Fruit fly (Drosophila melanogaster) whole organism, embryonic: ENCODE measurements around the gene CG7565.

Experiments
- ATbp ChIP-seq: fragments of 200-800 bp; sonication (Bioruptor generic); optimal IDR thresholded peaks from 2 replicates; lab custom pipeline; 2017; ENCODE audit warnings: missing biosample characterization, mild to moderate bottlenecking, missing genetic modification characterization, missing genetic modification reagents
- Ada2b ChIP-seq: fragments of 200-800 bp; sonication (Bioruptor generic); IDR thresholded peaks from 2 replicates; pipeline ENCODE4 v1.3.6; 2022; ENCODE audit warnings: missing biosample characterization, missing genetic modification characterization
- Atf3 ChIP-seq: fragments of 200-800 bp; sonication (Bioruptor generic); optimal IDR thresholded peaks from 3 replicates; lab custom pipeline; 2016; ENCODE audit warnings: missing biosample characterization, missing genetic modification characterization
- BtbVII ChIP-seq: fragments of 200-800 bp; sonication (Bioruptor generic); optimal IDR thresholded peaks from 3 replicates; lab custom pipeline; 2017; ENCODE audit warnings: missing biosample characterization, mild to moderate bottlenecking, missing genetic modification characterization
- CG10565 ChIP-seq: fragments of 200-800 bp; sonication (Bioruptor generic); optimal IDR thresholded peaks from 3 replicates; lab custom pipeline; 2016; ENCODE audit warnings: missing biosample characterization, mild to moderate bottlenecking, missing genetic modification characterization
- CG13287 ChIP-seq: fragments of 200-800 bp; sonication (Bioruptor generic); IDR thresholded peaks from 2 replicates; pipeline ENCODE4 v1.3.6; 2022; ENCODE audit warnings: missing biosample characterization, missing genetic modification characterization; ENCODE audit not compliant: partially characterized antibody
- CG15011 ChIP-seq: fragments of 200-800 bp; sonication (Bioruptor generic); optimal IDR thresholded peaks from 3 replicates; lab custom pipeline; 2018; ENCODE audit warnings: missing biosample characterization, mild to moderate bottlenecking, missing genetic modification characterization
- CG15601 ChIP-seq: fragments of 200-800 bp; sonication (Bioruptor generic); optimal IDR thresholded peaks from 3 replicates; lab custom pipeline; 2019; ENCODE audit warnings: missing biosample characterization, mild to moderate bottlenecking, missing genetic modification characterization, moderate library complexity
- CG2678 ChIP-seq: fragments of 200-800 bp; sonication (Bioruptor generic); optimal IDR thresholded peaks from 3 replicates; lab custom pipeline; 2019; ENCODE audit warnings: missing biosample characterization, mild to moderate bottlenecking, missing genetic modification characterization, moderate library complexity
- CG34224 ChIP-seq: fragments of 200-800 bp; sonication (Bioruptor generic); IDR thresholded peaks from 3 replicates; pipeline ENCODE4 v1.3.6; 2022; ENCODE audit warnings: missing biosample characterization, missing genetic modification characterization; ENCODE audit not compliant: partially characterized antibody
- CG4820 ChIP-seq: fragments of 200-800 bp; sonication (Bioruptor generic); optimal IDR thresholded peaks from 3 replicates; lab custom pipeline; 2016; ENCODE audit warnings: missing biosample characterization, missing genetic modification characterization
- CG4854 ChIP-seq: fragments of 200-800 bp; sonication (Bioruptor generic); optimal IDR thresholded peaks from 2 replicates; lab custom pipeline; 2016; ENCODE audit warnings: missing biosample characterization, missing genetic modification characterization, inconsistent platforms
- CG7786 ChIP-seq: fragments of 200-800 bp; sonication (Bioruptor generic); optimal IDR thresholded peaks from 2 replicates; lab custom pipeline; 2016; ENCODE audit warnings: missing biosample characterization, missing genetic modification characterization
- CG7963 ChIP-seq: fragments of 200-800 bp; sonication (Bioruptor generic); IDR thresholded peaks from 3 replicates; pipeline ENCODE4 v1.3.6; 2022; ENCODE audit warnings: missing biosample characterization, missing genetic modification characterization; ENCODE audit not compliant: partially characterized antibody
- CG8388 ChIP-seq: fragments of 200-800 bp; sonication (Bioruptor generic); optimal IDR thresholded peaks from 2 replicates; lab custom pipeline; 2019; ENCODE audit warnings: missing biosample characterization, mild to moderate bottlenecking, missing genetic modification characterization, moderate library complexity
- D ChIP-seq, 2 experiments: fragments of 200-800 bp in 1 of 2; fragments of >200 bp in 1 of 2; sonication (Bioruptor generic) in 1 of 2; optimal IDR thresholded peaks; 2 replicates in 1 of 2; 3 replicates in 1 of 2; lab custom pipeline; 2017; ENCODE audit warnings: mild to moderate bottlenecking in 1 of 2, missing biosample characterization in 1 of 2, missing genetic modification characterization in 1 of 2, missing genetic modification reagents in 1 of 2
- Drgx ChIP-seq: fragments of 200-800 bp; sonication (Bioruptor generic); IDR thresholded peaks from 2 replicates; pipeline ENCODE4 v1.3.6; 2022; ENCODE audit warnings: missing biosample characterization, missing genetic modification characterization
- E2f1 ChIP-seq: fragments of 200-800 bp; sonication (Bioruptor generic); IDR thresholded peaks from 2 replicates; pipeline ENCODE4 v1.3.6; 2022; ENCODE audit warnings: missing biosample characterization, missing genetic modification characterization
- Ets97D ChIP-seq: fragments of 200-800 bp; sonication (Bioruptor generic); optimal IDR thresholded peaks from 3 replicates; lab custom pipeline; 2016; ENCODE audit warnings: missing biosample characterization, missing genetic modification characterization
- GATAe ChIP-seq: fragments of 200-800 bp; sonication (Bioruptor generic); conservative IDR thresholded peaks from 2 replicates; pipeline ENCODE4 v1.3.6; 2022; ENCODE audit warnings: missing biosample characterization, missing genetic modification characterization
- HmgD ChIP-seq: fragments of 200-800 bp; sonication (Bioruptor generic); optimal IDR thresholded peaks from 3 replicates; lab custom pipeline; 2016; ENCODE audit warnings: missing biosample characterization, missing genetic modification characterization
- Hmr ChIP-seq: fragments of 200-800 bp; sonication (Bioruptor generic); optimal IDR thresholded peaks from 3 replicates; lab custom pipeline; 2017; ENCODE audit warnings: mild to moderate bottlenecking, missing biosample characterization, missing genetic modification reagents, missing genetic modification characterization
- Hr39 ChIP-seq: fragments of >200 bp; optimal IDR thresholded peaks from 2 replicates; lab custom pipeline; 2017
- Lpt ChIP-seq: fragments of >200 bp; optimal IDR thresholded peaks from 2 replicates; lab custom pipeline; 2018; ENCODE audit warnings: missing biosample characterization, missing genetic modification characterization
- Mad ChIP-seq: fragments of 200-800 bp; sonication (Bioruptor generic); optimal IDR thresholded peaks from 2 replicates; lab custom pipeline; 2016; ENCODE audit warnings: missing biosample characterization, missing genetic modification characterization
- Max ChIP-seq: fragments of 200-800 bp; sonication (Bioruptor generic); optimal IDR thresholded peaks from 2 replicates; lab custom pipeline; 2016; ENCODE audit warnings: missing biosample characterization, mild to moderate bottlenecking, missing genetic modification characterization
- Opbp ChIP-seq: fragments of 200-800 bp; sonication (Bioruptor generic); IDR thresholded peaks from 3 replicates; pipeline ENCODE4 v1.3.6; 2022; ENCODE audit warnings: missing biosample characterization, missing genetic modification characterization; ENCODE audit not compliant: partially characterized antibody
- PHDP ChIP-seq: fragments of 200-800 bp; sonication (Bioruptor generic); optimal IDR thresholded peaks from 3 replicates; lab custom pipeline; 2018; ENCODE audit warnings: missing biosample characterization, mild to moderate bottlenecking, missing genetic modification characterization, moderate library complexity
- Xrp1 ChIP-seq: fragments of 200-800 bp; sonication (Bioruptor generic); IDR thresholded peaks from 2 replicates; pipeline ENCODE4 v1.3.6; 2022; ENCODE audit warnings: missing biosample characterization, missing genetic modification characterization
- ab ChIP-seq: fragments of 200-800 bp; sonication (Bioruptor generic); optimal IDR thresholded peaks from 2 replicates; lab custom pipeline; 2016; ENCODE audit warnings: missing biosample characterization, missing genetic modification characterization
- ac ChIP-seq: fragments of 200-800 bp; sonication (Bioruptor generic); optimal IDR thresholded peaks from 3 replicates; lab custom pipeline; 2017; ENCODE audit warnings: missing biosample characterization, mild to moderate bottlenecking, missing genetic modification characterization
- ara ChIP-seq: fragments of 200-800 bp; sonication (Bioruptor generic); IDR thresholded peaks from 2 replicates; pipeline ENCODE4 v1.3.6; 2022; ENCODE audit warnings: missing biosample characterization, missing genetic modification characterization
- ash1 ChIP-seq: fragments of 200-800 bp; sonication (Bioruptor generic); optimal IDR thresholded peaks from 2 replicates; lab custom pipeline; 2018; ENCODE audit warnings: missing biosample characterization, mild to moderate bottlenecking, missing genetic modification characterization
- corto ChIP-seq: fragments of 200-800 bp; sonication (Bioruptor generic); optimal IDR thresholded peaks from 2 replicates; lab custom pipeline; 2016; ENCODE audit warnings: missing biosample characterization, mild to moderate bottlenecking, missing genetic modification characterization, moderate library complexity
- dmrt11E ChIP-seq: fragments of 200-800 bp; sonication (Bioruptor generic); optimal IDR thresholded peaks from 3 replicates; lab custom pipeline; 2018; ENCODE audit warnings: missing biosample characterization, mild to moderate bottlenecking, missing genetic modification characterization, moderate library complexity
- en ChIP-seq: fragments of 200-800 bp; sonication (Bioruptor generic); optimal IDR thresholded peaks from 2 replicates; lab custom pipeline; 2016; ENCODE audit warnings: missing biosample characterization, missing genetic modification characterization
- fru ChIP-seq: fragments of >200 bp; optimal IDR thresholded peaks from 2 replicates; lab custom pipeline; 2017
- gcm ChIP-seq: fragments of 200-800 bp; sonication (Bioruptor generic); optimal IDR thresholded peaks from 2 replicates; lab custom pipeline; 2019; ENCODE audit warnings: missing biosample characterization, mild to moderate bottlenecking, missing genetic modification characterization, moderate library complexity
- grau ChIP-seq: fragments of 200-800 bp; optimal IDR thresholded peaks from 3 replicates; lab custom pipeline; 2019; ENCODE audit warnings: missing biosample characterization, mild to moderate bottlenecking, missing genetic modification characterization, moderate library complexity
- jigr1 ChIP-seq: fragments of 200-800 bp; sonication (Bioruptor generic); IDR thresholded peaks from 3 replicates; pipeline ENCODE4 v1.3.6; 2022; ENCODE audit warnings: missing biosample characterization, missing genetic modification characterization
- nerfin-2 ChIP-seq: fragments of 200-800 bp; sonication (Bioruptor generic); IDR thresholded peaks from 2 replicates; pipeline ENCODE4 v1.3.6; 2022; ENCODE audit warnings: missing biosample characterization, missing genetic modification characterization; ENCODE audit not compliant: partially characterized antibody
- nom ChIP-seq: fragments of 200-800 bp; sonication (Bioruptor generic); optimal IDR thresholded peaks from 2 replicates; lab custom pipeline; 2017; ENCODE audit warnings: missing biosample characterization, missing genetic modification characterization, mild to moderate bottlenecking, moderate library complexity, missing genetic modification reagents
- org-1 ChIP-seq: fragments of 200-800 bp; sonication (Bioruptor generic); optimal IDR thresholded peaks from 2 replicates; lab custom pipeline; 2017; ENCODE audit warnings: missing biosample characterization, missing genetic modification characterization
- otp ChIP-seq: fragments of 200-800 bp; sonication (Bioruptor generic); IDR thresholded peaks from 3 replicates; pipeline ENCODE4, ENCODE4 v1.3.6; 2022; ENCODE audit warnings: missing biosample characterization, missing genetic modification characterization
- pho ChIP-seq: fragments of 200-800 bp; sonication (Bioruptor generic); optimal IDR thresholded peaks from 2 replicates; lab custom pipeline; 2016; ENCODE audit warnings: missing biosample characterization, missing genetic modification characterization
- schlank ChIP-seq: fragments of 200-800 bp; sonication (Bioruptor generic); optimal IDR thresholded peaks from 2 replicates; lab custom pipeline; 2018; ENCODE audit warnings: missing biosample characterization, mild to moderate bottlenecking, missing genetic modification characterization
- slp2 ChIP-seq: fragments of 200-800 bp; sonication (Bioruptor generic); optimal IDR thresholded peaks from 2 replicates; lab custom pipeline; 2016; ENCODE audit warnings: missing biosample characterization, missing genetic modification characterization
- tgo ChIP-seq: fragments of 200-800 bp; sonication (Bioruptor generic); IDR thresholded peaks from 3 replicates; pipeline ENCODE4 v1.3.6; 2022; ENCODE audit warnings: missing biosample characterization, missing genetic modification characterization
- tx ChIP-seq: fragments of 200-800 bp; sonication (Bioruptor generic); optimal IDR thresholded peaks from 2 replicates; lab custom pipeline; 2016; ENCODE audit warnings: missing biosample characterization, missing genetic modification characterization

The CG7565 gene

DNA sequence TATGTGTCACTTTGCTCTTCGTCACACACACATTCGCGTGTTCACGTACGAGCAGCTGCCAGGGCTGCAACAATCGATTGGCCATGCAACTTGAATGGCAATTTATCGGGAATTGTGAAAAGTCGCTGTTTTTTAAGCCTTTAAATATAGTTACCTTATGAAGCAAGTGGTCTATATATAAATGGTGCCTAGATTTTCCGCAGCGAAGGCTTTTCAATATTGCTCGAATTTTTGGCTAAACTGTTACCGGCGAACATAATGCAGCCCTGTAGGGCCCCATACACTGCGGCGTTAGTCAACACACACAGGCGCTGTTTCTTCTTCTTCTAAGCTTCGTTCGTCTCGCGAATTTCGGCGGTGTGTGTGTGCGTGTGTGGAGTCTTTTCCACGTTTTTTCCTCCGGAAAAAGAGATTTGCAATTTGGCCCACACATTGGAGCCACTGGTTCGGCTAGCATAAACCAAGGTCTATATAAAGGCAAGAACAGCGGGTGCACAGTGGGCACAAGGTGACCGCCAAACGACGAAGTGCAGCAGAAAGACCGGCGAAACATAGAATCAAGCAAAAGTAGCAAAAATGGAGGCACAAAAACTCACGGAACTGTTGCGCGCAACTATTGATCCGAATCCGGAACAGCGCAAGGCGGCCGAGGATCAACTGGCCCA, 24.4 kb upstream of the CG7565 start, which contains the start of the genes Arp3 and msk (continued):
- TF ChIP-seq en (GFP tag; lab: Kevin White, UChicago) (peak; percentile 68), Opbp (GFP tag; lab: Robert Waterston, UW) (no peak), E2f1 (no peak), HmgD (GFP tag; lab: Kevin White, UChicago) (peak; percentile 97), CG7963 (GFP tag; lab: Robert Waterston, UW) (no peak), Atf3 (GFP tag; lab: Kevin White, UChicago) (peak; percentile 74), nom (GFP tag; lab: Kevin White, UChicago) (peak; percentile 48), pho (GFP tag; lab: Kevin White, UChicago) (peak; percentile 92), GATAe (GFP tag; lab: Robert Waterston, UW) (peak; percentile 31; the same call in 1 of the 2 replicates), fru (lab: Kevin White, UChicago) (no peak), Hr39 (no peak), Ets97D (GFP tag; lab: Kevin White, UChicago) (peak; percentile 96), grau (peak; percentile 75), dmrt11E (tag; lab: Kevin White, UChicago) (peak; percentile 63), D (optimal IDR thresholded peaks at IDR 0.05; lab: Kevin White, UChicago) (no peak), D (GFP tag; optimal IDR thresholded peaks at IDR 0.05; lab: Kevin White, UChicago) (peak; percentile 49), CG10565 (GFP tag; lab: Kevin White, UChicago) (peak; percentile 58), CG2678 (no peak), CG8388 (peak; percentile 69), nerfin-2 (GFP tag; lab: Robert Waterston, UW) (no peak), PHDP (peak; percentile 70), ac (GFP tag; lab: Kevin White, UChicago) (peak; percentile 13), schlank (tag; lab: Kevin White, UChicago) (peak; percentile 49), tx (GFP tag; lab: Kevin White, UChicago) (peak; percentile 91), org-1 (GFP tag; lab: Kevin White, UChicago) (peak; percentile 71), ATbp (GFP tag; lab: Kevin White, UChicago) (no peak), Xrp1 (peak; percentile 71), Hmr (GFP tag; lab: Kevin White, UChicago) (no peak), ab (GFP tag; lab: Kevin White, UChicago) (peak; percentile 61), BtbVII (GFP tag; lab: Kevin White, UChicago) (peak; percentile 50), CG13287 (GFP tag; lab: Robert Waterston, UW) (peak; percentile 68), ash1 (GFP tag; lab: Kevin White, UChicago) (peak; percentile 34), ara (GFP tag; lab: Robert Waterston, UW) (peak; percentile 66), CG15601 (tag; lab: Kevin White, UChicago) (peak; percentile 78), Mad (GFP tag; lab: Kevin White, UChicago) (peak; percentile 88), Max (GFP tag; lab: Kevin White, UChicago) (peak; percentile 90), tgo (GFP tag; lab: Robert Waterston, UW) (peak; percentile 68), CG7786 (GFP tag; lab: Kevin White, UChicago) (peak; percentile 91), CG4820 (GFP tag; lab: Kevin White, UChicago) (peak; percentile 84), corto (no peak), Ada2b (GFP tag; lab: Robert Waterston, UW) (peak; percentile 64), CG4854 (GFP tag; lab: Kevin White, UChicago) (peak; percentile 75), slp2 (GFP tag; lab: Kevin White, UChicago) (peak; percentile 81), jigr1 (GFP tag; lab: Robert Waterston, UW) (no peak), Drgx (GFP tag; lab: Robert Waterston, UW) (no peak; the same call in 1 of the 2 replicates), CG34224 (0 out of 3 replicates have a peak, but pooled peaks have one; percentile 14), Lpt (GFP tag; lab: Kevin White, UChicago) (no peak), gcm (GFP tag; lab: Kevin White, UChicago) (no peak), CG15011 (GFP tag; lab: Kevin White, UChicago) (no peak), otp (GFP tag; lab: Robert Waterston, UW) (0 out of 3 replicates have a peak, but pooled peaks have one; percentile 19)
